Fruit fly (Drosophila melanogaster) whole organism, embryonic: Measurements from ENCODE around the gene Orp8.

Experiments
- CG6254 ChIP-seq: fragments of 200-800 bp; sonication (Bioruptor generic); optimal IDR thresholded peaks from 3 replicates; lab custom pipeline; 2017; ENCODE audit warnings: mild to moderate bottlenecking, missing biosample characterization, missing genetic modification reagents, missing genetic modification characterization
- dimm ChIP-seq: fragments of 200-800 bp; sonication (Bioruptor generic); IDR thresholded peaks from 2 replicates; pipeline ENCODE4 v1.3.6; 2022; ENCODE audit warnings: missing biosample characterization, missing genetic modification characterization
- esg ChIP-seq: fragments of 200-800 bp; sonication (Bioruptor generic); conservative IDR thresholded peaks from 2 replicates; pipeline ENCODE4 v1.3.6; 2022; ENCODE audit warnings: missing biosample characterization, missing genetic modification characterization

DNA sequence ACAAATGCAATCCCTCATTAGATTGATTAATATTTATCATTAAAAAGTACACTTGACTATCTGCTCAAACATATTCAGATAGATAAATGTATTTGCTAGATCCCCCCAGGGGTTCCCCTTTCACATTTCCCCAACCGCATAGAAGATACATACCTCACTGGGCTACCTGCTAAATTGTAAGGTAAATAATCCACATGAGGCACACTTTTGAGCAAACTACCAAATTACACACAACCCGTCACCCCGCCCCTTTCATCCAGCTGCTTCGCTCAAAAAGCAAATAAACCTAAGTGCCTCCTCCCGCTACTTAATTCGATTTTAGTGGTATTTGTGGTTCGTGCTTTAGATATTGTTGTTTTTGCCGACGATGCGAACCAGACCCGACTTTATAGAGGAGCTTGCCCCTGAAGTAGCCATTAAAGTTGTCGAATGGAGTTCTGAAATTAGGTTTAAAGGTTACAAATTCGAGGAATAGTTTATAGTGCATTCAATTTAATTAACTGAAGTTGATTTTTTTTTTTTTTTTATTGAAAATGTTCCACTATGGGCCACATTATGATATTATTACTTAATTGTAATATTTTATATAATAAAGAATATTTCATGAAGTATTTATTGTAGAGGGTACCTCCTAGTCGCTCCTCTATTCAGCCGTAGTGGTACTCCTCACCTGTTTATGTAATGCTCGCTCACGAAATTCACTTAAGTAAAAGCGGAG, 46.1 kb upstream of the Orp8 start:
- TF ChIP-seq esg (no peak; the same call in 1 of the 2 replicates), dimm (GFP tag; lab: Robert Waterston, UW) (no peak), CG6254 (GFP tag; lab: Kevin White, UChicago) (no peak)
